Fruit fly (Drosophila melanogaster) whole organism, wandering third instar larva: Measurements from ENCODE around the gene CG33223.

Experiments used
- Hnf4 ChIP-seq: fragments of 200-800 bp; sonication (Bioruptor generic); optimal IDR thresholded peaks from 2 replicates; lab custom pipeline; 2016; ENCODE audit warnings: missing biosample characterization, mild to moderate bottlenecking, missing genetic modification characterization
- psq ChIP-seq: fragments of 200-800 bp; sonication (Bioruptor generic); optimal IDR thresholded peaks from 3 replicates; lab custom pipeline; 2017; ENCODE audit warnings: missing biosample characterization, mild to moderate bottlenecking, missing genetic modification characterization, moderate library complexity

- TF ChIP-seq Hnf4 (GFP tag; lab: Kevin White, UChicago) (peak; percentile 42), psq (GFP tag; lab: Kevin White, UChicago) (peak; percentile 9)
Measured at dm6 chrX:8468962-8469459, 14.7 kb downstream of the CG33223 start, which contains the start of gene CG12116.
